Fruit fly (Drosophila melanogaster): ENCODE measurements around the gene CG14864.

dm6 chr3R:15289828-15290641 is 21.7 kb upstream of the CG14864 start:
- TF ChIP-seq CG10366 (GFP tag; IDR thresholded peaks at IDR 0.05) (no peak), slbo (GFP tag; IDR thresholded peaks at IDR 0.05) (no peak), Six4 (GFP tag; optimal IDR thresholded peaks at IDR 0.05) (no peak), CG17385 (GFP tag; optimal IDR thresholded peaks at IDR 0.05) (no peak), Vsx1 (GFP tag; optimal IDR thresholded peaks at IDR 0.05) (no peak), CG7357 (GFP tag; IDR thresholded peaks at IDR 0.05) (no peak), CG18262 (tag; optimal IDR thresholded peaks at IDR 0.05) (no peak)

All from whole organism, embryonic.